Worm (Caenorhabditis elegans): ENCODE measurements around the gene mdt-10.

mdt-10 gene

DNA sequence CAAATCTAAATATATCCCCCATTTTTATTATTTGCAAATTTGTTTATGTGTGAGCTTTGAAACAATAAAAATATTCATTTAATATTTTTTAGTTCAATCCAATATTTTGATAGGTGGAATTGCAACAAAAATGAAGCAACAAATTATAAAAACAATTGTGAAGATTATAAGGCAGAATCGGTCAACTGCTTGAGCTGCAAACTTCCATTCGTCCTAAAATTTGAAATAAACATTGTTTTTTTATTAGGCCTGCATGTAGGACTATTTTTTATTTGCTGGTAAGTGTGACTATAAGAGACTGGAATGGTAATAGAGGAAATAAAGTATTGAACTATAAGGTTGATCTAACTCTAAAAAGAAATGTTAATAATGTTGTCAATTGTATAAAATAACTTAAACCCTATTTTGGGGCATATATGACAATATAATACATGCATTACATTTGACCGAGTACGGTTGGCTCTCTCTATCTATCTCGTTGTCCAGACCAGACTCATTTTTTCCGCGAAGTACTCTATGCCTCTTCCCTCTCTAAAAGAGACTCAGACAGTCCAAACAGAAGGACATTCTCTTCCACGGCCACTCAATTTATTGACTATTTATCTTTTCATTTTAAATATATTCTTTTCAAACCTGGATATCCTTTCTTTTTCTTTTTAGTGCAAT lies 9.1 kb downstream of the mdt-10 start, which contains the start of gene T09A5.4:
TSS of gene T09A5.4 (plus strand) at position 616 of the 666 bp plus-strand sequence.
- TF ChIP-seq nhr-2 (tag; optimal IDR thresholded peaks at IDR 0.05) (no peak), nhr-12 (tag; optimal IDR thresholded peaks at IDR 0.05) (no peak), zip-8 (tag; optimal IDR thresholded peaks at IDR 0.05) (no peak), ham-2 (GFP tag; optimal IDR thresholded peaks at IDR 0.05) (no peak), sem-2 (GFP tag; optimal IDR thresholded peaks at IDR 0.05) (no peak), nhr-28 (tag; optimal IDR thresholded peaks at IDR 0.05) (no peak), ces-1 (GFP tag; optimal IDR thresholded peaks at IDR 0.05) (no peak), M03D4.4 (tag; optimal IDR thresholded peaks at IDR 0.05) (no peak), sptf-1 (tag; optimal IDR thresholded peaks at IDR 0.05) (no peak), ceh-43 (GFP tag; optimal IDR thresholded peaks at IDR 0.05) (no peak), unc-39 (tag; optimal IDR thresholded peaks at IDR 0.05) (no peak), mls-2 (tag; optimal IDR thresholded peaks at IDR 0.05) (no peak), lin-32 (GFP tag; optimal IDR thresholded peaks at IDR 0.05) (no peak)

DNA sequence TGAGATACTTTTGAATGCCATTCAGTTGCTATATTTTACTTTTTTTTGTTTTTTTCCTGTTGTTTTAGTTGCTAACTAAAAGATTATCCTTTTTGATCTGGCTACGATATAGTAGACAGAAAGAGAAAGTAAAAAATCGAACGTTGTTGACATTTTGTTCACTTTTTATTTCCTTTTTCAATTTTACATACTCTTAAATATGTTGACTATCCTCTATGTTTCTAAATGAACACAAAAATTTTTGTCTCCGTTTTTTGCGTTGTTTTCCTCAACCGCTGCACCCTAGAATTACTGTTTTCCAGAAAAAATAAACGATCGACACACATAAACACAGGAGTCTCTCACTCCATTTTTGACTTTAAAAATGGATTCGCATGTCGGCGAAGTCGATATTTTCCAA lies 12.8 kb downstream of the mdt-10 start, which contains the start of gene klp-3:
TSS of gene klp-3 (plus strand) at position 301 of the 400 bp plus-strand sequence.
- no peak for TF ChIP-seq lin-13 (tag; optimal IDR thresholded peaks at IDR 0.05)
- TF ChIP-seq unc-120 (tag; optimal IDR thresholded peaks at IDR 0.05; ENCODE audit: poor library complexity, severe bottlenecking): no peak
- TF ChIP-seq snpc-4 (tag; optimal IDR thresholded peaks at IDR 0.05): no peak

DNA sequence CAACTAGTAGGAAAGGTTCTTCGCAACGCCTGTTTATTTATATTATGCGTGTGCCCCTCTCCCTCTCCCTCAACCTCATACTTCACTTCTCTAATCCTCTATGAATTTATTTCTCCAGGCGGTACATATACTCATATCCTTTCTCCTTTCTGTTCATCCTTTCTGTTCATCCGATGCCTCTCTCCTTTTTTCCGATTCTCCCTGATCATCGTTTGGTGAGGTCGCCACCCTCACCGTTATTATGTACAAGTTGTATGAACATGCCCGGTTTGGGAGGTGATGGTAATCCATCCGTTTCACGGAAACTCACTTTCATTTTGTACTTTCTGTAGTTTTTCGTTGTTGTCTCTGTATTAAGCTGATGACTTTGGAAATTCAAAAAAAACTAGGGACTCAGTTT lies 15.1 kb downstream of the mdt-10 start:
- TF ChIP-seq unc-39 (tag; optimal IDR thresholded peaks at IDR 0.05): no peak
- TF ChIP-seq ceh-83 (GFP tag; optimal IDR thresholded peaks at IDR 0.05): no peak
- peak; percentile 7 for TF ChIP-seq mls-2 (tag; optimal IDR thresholded peaks at IDR 0.05)
- TF ChIP-seq blmp-1 (tag; optimal IDR thresholded peaks at IDR 0.05): peak; percentile 55
- TF ChIP-seq mab-5 (tag; optimal IDR thresholded peaks at IDR 0.05): no peak
- no peak for TF ChIP-seq elt-3 (tag; optimal IDR thresholded peaks at IDR 0.05)
- no peak for TF ChIP-seq M03D4.4 (tag; optimal IDR thresholded peaks at IDR 0.05)

DNA sequence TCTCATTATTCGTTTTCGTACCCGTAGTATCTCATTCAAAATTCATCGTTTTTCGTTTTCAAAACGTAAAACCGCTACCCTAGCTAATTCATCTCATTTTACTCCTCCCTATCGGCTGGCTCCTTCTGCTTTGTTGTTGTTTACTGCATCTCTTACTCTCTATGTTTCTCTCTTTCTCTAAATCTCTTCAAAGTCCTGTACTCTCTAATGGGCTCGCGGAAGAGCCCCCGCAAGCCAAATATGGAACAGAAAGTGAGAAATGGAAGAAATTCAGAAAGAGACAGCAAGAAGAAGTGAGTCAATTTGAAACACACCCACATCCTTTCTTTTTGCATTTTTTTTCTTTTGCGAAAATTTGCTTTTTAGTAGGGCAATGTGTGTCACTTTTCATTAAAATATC lies 16.2 kb downstream of the mdt-10 start:
- TF ChIP-seq snpc-4 (tag; optimal IDR thresholded peaks at IDR 0.05): no peak
- TF ChIP-seq ceh-43 (GFP tag; optimal IDR thresholded peaks at IDR 0.05): no peak
- TF ChIP-seq ces-1 (GFP tag; optimal IDR thresholded peaks at IDR 0.05): peak; percentile 58
- no peak for TF ChIP-seq lin-13 (tag; optimal IDR thresholded peaks at IDR 0.05)
- no peak for TF ChIP-seq ceh-83 (GFP tag; optimal IDR thresholded peaks at IDR 0.05)
- TF ChIP-seq nhr-76 (tag; optimal IDR thresholded peaks at IDR 0.05): no peak
- peak; percentile 17 for TF ChIP-seq mep-1 (tag; optimal IDR thresholded peaks at IDR 0.05)
- TF ChIP-seq sptf-1 (tag; optimal IDR thresholded peaks at IDR 0.05): no peak
- TF ChIP-seq nhr-12 (tag; optimal IDR thresholded peaks at IDR 0.05): no peak
- TF ChIP-seq unc-120 (tag; optimal IDR thresholded peaks at IDR 0.05; ENCODE audit: poor library complexity, severe bottlenecking): peak; percentile 40
- TF ChIP-seq nhr-28 (tag; optimal IDR thresholded peaks at IDR 0.05): no peak
- no peak for TF ChIP-seq ceh-39 (tag; optimal IDR thresholded peaks at IDR 0.05)
- TF ChIP-seq nhr-2 (tag; optimal IDR thresholded peaks at IDR 0.05): no peak

DNA sequence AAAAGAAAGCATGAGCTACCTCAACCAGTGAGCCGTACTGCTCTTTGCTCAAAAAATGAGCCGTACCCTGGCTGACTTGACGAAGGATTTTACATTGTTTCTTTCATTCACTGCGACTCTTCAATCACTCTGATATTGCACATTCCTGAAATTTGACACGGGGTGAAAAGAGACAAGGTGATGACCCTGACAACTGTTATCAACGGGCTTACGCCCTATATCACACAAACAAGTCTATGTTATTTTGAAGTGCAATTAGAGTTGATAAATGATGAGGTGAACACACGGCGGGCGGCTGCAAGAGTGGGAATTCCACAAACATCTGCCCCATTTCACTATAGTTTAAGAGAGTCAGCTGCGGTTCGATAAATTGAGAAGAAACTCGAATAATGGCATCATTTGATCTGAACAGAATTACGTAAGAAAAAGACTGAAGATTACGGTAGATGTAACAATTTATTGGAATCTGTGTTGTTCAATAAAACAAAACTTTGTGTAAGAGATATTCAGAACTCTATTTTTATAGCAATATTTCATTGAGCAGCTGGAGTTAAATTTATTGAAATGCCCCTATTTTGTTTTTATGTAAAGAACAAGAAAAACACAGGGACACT lies 18.1 kb downstream of the mdt-10 start:
- TF ChIP-seq hlh-1 (tag; optimal IDR thresholded peaks at IDR 0.05): peak; percentile 96
- TF ChIP-seq unc-62 (GFP tag; optimal IDR thresholded peaks at IDR 0.05): peak; percentile 46
- TF ChIP-seq unc-120 (tag; optimal IDR thresholded peaks at IDR 0.05; ENCODE audit: poor library complexity, severe bottlenecking): peak; percentile 60
- TF ChIP-seq drap-1 (GFP tag; optimal IDR thresholded peaks at IDR 0.05): no peak

DNA sequence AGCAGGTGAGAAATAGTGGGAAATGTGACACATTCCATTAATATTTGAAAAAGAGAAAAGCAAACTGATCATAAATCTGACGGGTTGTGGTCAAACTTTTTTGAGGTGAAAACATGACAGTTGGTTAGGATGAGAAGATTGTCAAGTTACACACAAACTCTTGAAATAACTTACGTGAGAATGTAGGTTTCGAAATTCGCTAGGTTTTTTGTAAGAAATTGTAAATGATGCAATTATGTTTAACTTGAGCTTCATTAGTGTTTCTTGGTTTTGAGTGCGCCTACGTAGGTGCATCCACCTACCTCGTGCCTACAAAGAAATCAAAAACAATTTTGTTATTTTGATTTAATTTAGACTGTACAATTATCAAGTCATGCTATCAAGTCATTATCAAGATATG lies 19.5 kb downstream of the mdt-10 start, which contains the start of gene cex-2:
TSS of gene cex-2 (minus strand) at position 101 of the 400 bp plus-strand sequence.
- TF ChIP-seq nhr-2 (tag; optimal IDR thresholded peaks at IDR 0.05) (no peak), nhr-76 (tag; optimal IDR thresholded peaks at IDR 0.05) (no peak), mep-1 (tag; optimal IDR thresholded peaks at IDR 0.05) (no peak), snpc-4 (tag; optimal IDR thresholded peaks at IDR 0.05) (no peak), nhr-237 (tag; optimal IDR thresholded peaks at IDR 0.05) (no peak), ceh-39 (tag; optimal IDR thresholded peaks at IDR 0.05) (no peak), ham-2 (GFP tag; optimal IDR thresholded peaks at IDR 0.05) (no peak), tbx-8 (GFP tag; optimal IDR thresholded peaks at IDR 0.05) (no peak), bed-3 (GFP tag; optimal IDR thresholded peaks at IDR 0.05) (no peak), unc-120 (tag; optimal IDR thresholded peaks at IDR 0.05; ENCODE audit: poor library complexity, severe bottlenecking) (no peak), M03D4.4 (tag; optimal IDR thresholded peaks at IDR 0.05) (no peak)

All from whole organism, mixed stage, embryonic.